Fruit fly (Drosophila melanogaster) whole organism, embryonic: ENCODE results near the gene CG3149.

ENCODE experiments used
- B-H2 ChIP-seq: fragments of 200-800 bp; sonication (Bioruptor generic); optimal IDR thresholded peaks from 2 replicates; lab custom pipeline; 2018; ENCODE audit warnings: missing biosample characterization, mild to moderate bottlenecking, missing genetic modification characterization
- CG10462 ChIP-seq: fragments of 200-800 bp; sonication (Bioruptor generic); optimal IDR thresholded peaks from 2 replicates; lab custom pipeline; 2016; ENCODE audit warnings: missing biosample characterization, missing genetic modification characterization
- CG11695 ChIP-seq: fragments of 200-800 bp; sonication (Bioruptor generic); IDR thresholded peaks from 3 replicates; pipeline ENCODE4 v1.3.6; 2022; ENCODE audit warnings: missing biosample characterization, missing genetic modification characterization
- CG12155 ChIP-seq: fragments of 200-800 bp; sonication (Bioruptor generic); optimal IDR thresholded peaks from 3 replicates; lab custom pipeline; 2016; ENCODE audit warnings: missing biosample characterization, missing genetic modification characterization
- CG12744 ChIP-seq: fragments of 200-800 bp; sonication (Bioruptor generic); optimal IDR thresholded peaks from 2 replicates; lab custom pipeline; 2016; ENCODE audit warnings: missing biosample characterization, missing genetic modification characterization
- CG13775 ChIP-seq: fragments of 200-800 bp; sonication (Bioruptor generic); optimal IDR thresholded peaks from 3 replicates; lab custom pipeline; 2017; ENCODE audit warnings: missing biosample characterization, mild to moderate bottlenecking, missing genetic modification characterization
- CG14441 ChIP-seq: fragments of 200-800 bp; sonication (Bioruptor generic); IDR thresholded peaks from 2 replicates; pipeline ENCODE4 v1.3.6; 2022; ENCODE audit warnings: missing biosample characterization, missing genetic modification characterization
- CG15011 ChIP-seq: fragments of 200-800 bp; sonication (Bioruptor generic); optimal IDR thresholded peaks from 3 replicates; lab custom pipeline; 2018; ENCODE audit warnings: missing biosample characterization, mild to moderate bottlenecking, missing genetic modification characterization
- CG15073 ChIP-seq: fragments of 200-800 bp; sonication (Bioruptor generic); optimal IDR thresholded peaks from 2 replicates; lab custom pipeline; 2016; ENCODE audit warnings: missing biosample characterization, missing genetic modification characterization
- CG16813 ChIP-seq: fragments of 200-800 bp; sonication (Bioruptor generic); IDR thresholded peaks from 3 replicates; pipeline ENCODE4 v1.3.6; 2022; ENCODE audit warnings: missing biosample characterization, missing genetic modification characterization; ENCODE audit not compliant: partially characterized antibody
- CG17385 ChIP-seq: fragments of 200-800 bp; sonication (Bioruptor generic); optimal IDR thresholded peaks from 3 replicates; lab custom pipeline; 2018; ENCODE audit warnings: missing biosample characterization, mild to moderate bottlenecking, missing genetic modification characterization
- CG17912 ChIP-seq: fragments of 200-800 bp; sonication (Bioruptor generic); optimal IDR thresholded peaks from 2 replicates; lab custom pipeline; 2018; ENCODE audit warnings: missing biosample characterization, mild to moderate bottlenecking, missing genetic modification characterization
- CG1792 ChIP-seq: fragments of 200-800 bp; sonication (Bioruptor generic); optimal IDR thresholded peaks from 2 replicates; lab custom pipeline; 2016; ENCODE audit warnings: missing biosample characterization, missing genetic modification characterization
- CG2116 ChIP-seq: fragments of 200-800 bp; sonication (Bioruptor generic); optimal IDR thresholded peaks from 3 replicates; lab custom pipeline; 2018; ENCODE audit warnings: missing biosample characterization, mild to moderate bottlenecking, missing genetic modification characterization
- CG2712 ChIP-seq: fragments of 200-800 bp; optimal IDR thresholded peaks from 3 replicates; lab custom pipeline; 2019; ENCODE audit warnings: missing biosample characterization, mild to moderate bottlenecking, missing genetic modification characterization, moderate library complexity
- CG31388 ChIP-seq: fragments of 200-800 bp; sonication (Bioruptor generic); optimal IDR thresholded peaks from 2 replicates; lab custom pipeline; 2016; ENCODE audit warnings: missing biosample characterization, missing genetic modification characterization
- CG31441 ChIP-seq: fragments of 200-800 bp; sonication (Bioruptor generic); IDR thresholded peaks from 2 replicates; pipeline ENCODE4 v1.3.6; 2022; ENCODE audit warnings: missing biosample characterization, missing genetic modification characterization
- CG34224 ChIP-seq: fragments of 200-800 bp; sonication (Bioruptor generic); IDR thresholded peaks from 3 replicates; pipeline ENCODE4 v1.3.6; 2022; ENCODE audit warnings: missing biosample characterization, missing genetic modification characterization; ENCODE audit not compliant: partially characterized antibody
- CG3726 ChIP-seq: fragments of 200-800 bp; sonication (Bioruptor generic); IDR thresholded peaks from 3 replicates; pipeline ENCODE4, ENCODE4 v1.3.6; 2022; ENCODE audit warnings: missing biosample characterization, missing genetic modification characterization
- CG8089 ChIP-seq: fragments of 200-800 bp; sonication (Bioruptor generic); optimal IDR thresholded peaks from 3 replicates; lab custom pipeline; 2016; ENCODE audit warnings: missing biosample characterization, missing genetic modification characterization
- CG8765 ChIP-seq: fragments of 200-800 bp; sonication (Bioruptor generic); IDR thresholded peaks from 2 replicates; pipeline ENCODE4 v1.3.6; 2022; ENCODE audit warnings: missing biosample characterization, missing genetic modification characterization
- CTCF ChIP-seq: fragments of 200-800 bp; sonication (Bioruptor generic); optimal IDR thresholded peaks from 2 replicates; lab custom pipeline; 2017; ENCODE audit warnings: missing biosample characterization, mild to moderate bottlenecking, missing genetic modification characterization, moderate library complexity
- CoRest ChIP-seq: fragments of 200-800 bp; sonication (Bioruptor generic); optimal IDR thresholded peaks from 3 replicates; lab custom pipeline; 2018; ENCODE audit warnings: missing biosample characterization, mild to moderate bottlenecking, missing genetic modification characterization, moderate library complexity
- Ets65A ChIP-seq: fragments of 200-800 bp; sonication (Bioruptor generic); peaks from one replicate; lab custom pipeline; 2016; ENCODE audit warnings: missing biosample characterization, missing genetic modification characterization
- HHEX ChIP-seq: fragments of 200-800 bp; sonication (Bioruptor generic); optimal IDR thresholded peaks from 3 replicates; lab custom pipeline; 2017; ENCODE audit warnings: missing biosample characterization, mild to moderate bottlenecking, missing genetic modification characterization, missing genetic modification reagents
- HmgZ ChIP-seq: fragments of 200-800 bp; sonication (Bioruptor generic); optimal IDR thresholded peaks from 2 replicates; lab custom pipeline; 2018; ENCODE audit warnings: missing biosample characterization, mild to moderate bottlenecking, missing genetic modification characterization
- Hr39 ChIP-seq: fragments of >200 bp; optimal IDR thresholded peaks from 2 replicates; lab custom pipeline; 2017
- Hsf ChIP-seq: fragments of 200-800 bp; sonication (Bioruptor generic); optimal IDR thresholded peaks from 3 replicates; lab custom pipeline; 2016; ENCODE audit warnings: missing biosample characterization, missing genetic modification characterization
- Myb ChIP-seq: fragments of 200-800 bp; sonication (Bioruptor generic); optimal IDR thresholded peaks from 2 replicates; lab custom pipeline; 2016; ENCODE audit warnings: missing biosample characterization, missing genetic modification characterization
- NK7.1 ChIP-seq: fragments of 200-800 bp; sonication (Bioruptor generic); optimal IDR thresholded peaks from 3 replicates; lab custom pipeline; 2016; ENCODE audit warnings: missing biosample characterization, missing genetic modification characterization
- Pdp1 ChIP-seq, 2 experiments: fragments of 200-800 bp; sonication (Bioruptor generic); optimal IDR thresholded peaks; 3 replicates each; lab custom pipeline; 2016; ENCODE audit warnings: missing biosample characterization in 2 of 2, missing genetic modification characterization in 2 of 2, mild to moderate bottlenecking in 1 of 2, moderate library complexity in 1 of 2
- Ptx1 ChIP-seq: fragments of 200-800 bp; sonication (Bioruptor generic); IDR thresholded peaks from 2 replicates; pipeline ENCODE4 v1.3.6; 2022; ENCODE audit warnings: missing biosample characterization, missing genetic modification characterization
- Scr ChIP-seq: fragments of 200-800 bp; sonication (Bioruptor generic); IDR thresholded peaks from 2 replicates; pipeline ENCODE4 v1.3.6; 2022; ENCODE audit warnings: missing biosample characterization, missing genetic modification characterization; ENCODE audit not compliant: partially characterized antibody
- Spps ChIP-seq: fragments of 200-800 bp; sonication (Bioruptor generic); optimal IDR thresholded peaks from 2 replicates; lab custom pipeline; 2018; ENCODE audit warnings: missing biosample characterization, mild to moderate bottlenecking, missing genetic modification characterization
- Sry-δ ChIP-seq: fragments of 200-800 bp; sonication (Bioruptor generic); optimal IDR thresholded peaks from 2 replicates; lab custom pipeline; 2016; ENCODE audit warnings: missing biosample characterization, missing genetic modification characterization
- cad ChIP-seq: fragments of >200 bp; optimal IDR thresholded peaks from 2 replicates; lab custom pipeline; 2017; ENCODE audit warnings: missing biosample characterization, missing genetic modification characterization
- da ChIP-seq: fragments of 200-800 bp; sonication (Bioruptor generic); optimal IDR thresholded peaks from 2 replicates; lab custom pipeline; 2016; ENCODE audit warnings: missing biosample characterization, missing genetic modification characterization
- dimm ChIP-seq: fragments of 200-800 bp; sonication (Bioruptor generic); IDR thresholded peaks from 2 replicates; pipeline ENCODE4 v1.3.6; 2022; ENCODE audit warnings: missing biosample characterization, missing genetic modification characterization
- dmrt99B ChIP-seq: fragments of 200-800 bp; sonication (Bioruptor generic); optimal IDR thresholded peaks from 2 replicates; lab custom pipeline; 2018; ENCODE audit warnings: missing biosample characterization, mild to moderate bottlenecking, missing genetic modification characterization, moderate library complexity
- fd3F ChIP-seq: fragments of 200-800 bp; sonication (Bioruptor generic); optimal IDR thresholded peaks from 2 replicates; lab custom pipeline; 2018; ENCODE audit warnings: missing biosample characterization, mild to moderate bottlenecking, missing genetic modification characterization, moderate library complexity
- lab ChIP-seq: fragments of 200-800 bp; sonication (Bioruptor generic); optimal IDR thresholded peaks from 3 replicates; lab custom pipeline; 2017; ENCODE audit warnings: missing biosample characterization, missing genetic modification characterization, mild to moderate bottlenecking, moderate library complexity, missing genetic modification reagents
- luna ChIP-seq: fragments of 200-800 bp; sonication (Bioruptor generic); optimal IDR thresholded peaks from 2 replicates; lab custom pipeline; 2016; ENCODE audit warnings: missing biosample characterization, missing genetic modification characterization
- nerfin-2 ChIP-seq: fragments of 200-800 bp; sonication (Bioruptor generic); IDR thresholded peaks from 2 replicates; pipeline ENCODE4 v1.3.6; 2022; ENCODE audit warnings: missing biosample characterization, missing genetic modification characterization; ENCODE audit not compliant: partially characterized antibody
- peb ChIP-seq: fragments of 200-800 bp; sonication (Bioruptor generic); IDR thresholded peaks from 2 replicates; pipeline ENCODE4 v1.3.6; 2022; ENCODE audit warnings: missing biosample characterization, missing genetic modification characterization
- phol ChIP-seq: fragments of 200-800 bp; sonication (Bioruptor generic); optimal IDR thresholded peaks from 3 replicates; lab custom pipeline; 2018; ENCODE audit warnings: missing biosample characterization, mild to moderate bottlenecking, missing genetic modification characterization, moderate library complexity
- prd ChIP-seq, 3 experiments: fragments of >200 bp in 2 of 3; fragments of 200-800 bp in 1 of 3; sonication (Bioruptor generic) in 1 of 3; optimal IDR thresholded peaks in 2 of 3; IDR thresholded peaks in 1 of 3; 2 replicates in 2 of 3; 3 replicates in 1 of 3; pipeline versions ENCODE4 v1.3.6 to Lab custom; 2017 to 2022; ENCODE audit warnings: missing biosample characterization in 1 of 3, missing genetic modification characterization in 1 of 3
- row ChIP-seq: fragments of 200-800 bp; sonication (Bioruptor generic); IDR thresholded peaks from 3 replicates; pipeline ENCODE4 v1.3.6; 2022; ENCODE audit warnings: missing biosample characterization, missing genetic modification characterization
- run ChIP-seq: fragments of 200-800 bp; sonication (Bioruptor generic); optimal IDR thresholded peaks from 3 replicates; lab custom pipeline; 2018; ENCODE audit warnings: missing biosample characterization, mild to moderate bottlenecking, missing genetic modification characterization
- salm ChIP-seq: fragments of 200-800 bp; sonication (Bioruptor generic); optimal IDR thresholded peaks from 2 replicates; lab custom pipeline; 2018; ENCODE audit warnings: missing biosample characterization, mild to moderate bottlenecking, missing genetic modification characterization
- sens-2 ChIP-seq: fragments of 200-800 bp; sonication (Bioruptor generic); IDR thresholded peaks from 2 replicates; pipeline ENCODE4 v1.3.6; 2022; ENCODE audit warnings: missing biosample characterization, missing genetic modification characterization
- slp2 ChIP-seq: fragments of 200-800 bp; sonication (Bioruptor generic); optimal IDR thresholded peaks from 2 replicates; lab custom pipeline; 2016; ENCODE audit warnings: missing biosample characterization, missing genetic modification characterization
- ttk ChIP-seq: fragments of 200-800 bp; sonication (Bioruptor generic); IDR thresholded peaks from 2 replicates; pipeline ENCODE4 v2.1.2; 2022; ENCODE audit warnings: missing biosample characterization, missing genetic modification characterization
- vfl ChIP-seq: fragments of 200-800 bp; sonication (Bioruptor generic); optimal IDR thresholded peaks from 2 replicates; lab custom pipeline; 2016; ENCODE audit warnings: missing biosample characterization, missing genetic modification characterization

CG3149 gene

DNA sequence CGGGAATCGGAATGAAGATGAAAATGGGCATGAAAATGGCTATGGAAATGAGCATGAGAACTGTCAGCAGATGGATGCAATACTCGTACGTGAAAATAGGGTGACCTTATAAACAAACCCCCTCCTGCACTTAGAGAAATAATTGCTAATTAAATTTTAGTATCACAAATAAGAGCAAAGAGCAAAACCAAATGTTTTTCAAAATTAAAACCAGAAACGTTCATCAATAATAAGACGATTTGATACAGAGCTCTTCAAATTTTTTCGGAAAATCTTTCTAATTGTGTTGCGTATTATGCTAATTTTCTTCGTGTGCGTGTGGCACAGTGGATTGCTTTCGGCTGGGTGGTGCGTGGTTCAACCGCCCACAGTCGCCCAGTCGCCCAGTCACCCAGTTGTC lies 48.8 kb downstream of the CG3149 start (continued):
- no peak for TF ChIP-seq CG3726 (GFP tag; lab: Robert Waterston, UW)
- peak; percentile 59 for TF ChIP-seq row (GFP tag; lab: Robert Waterston, UW)
- no peak for TF ChIP-seq CG17912 (GFP tag; lab: Kevin White, UChicago)
- no peak for TF ChIP-seq vfl (GFP tag; lab: Kevin White, UChicago)
- no peak for TF ChIP-seq CG34224 (GFP tag; lab: Robert Waterston, UW)
- no peak for TF ChIP-seq CG12155 (GFP tag; lab: Kevin White, UChicago)
- no peak for TF ChIP-seq CG17385
- no peak for TF ChIP-seq peb (GFP tag; lab: Robert Waterston, UW)
- TF ChIP-seq lab (GFP tag; lab: Kevin White, UChicago), result peak; percentile 30
- TF ChIP-seq CG16813 (GFP tag; lab: Robert Waterston, UW), result no peak
- TF ChIP-seq fd3F (GFP tag; lab: Kevin White, UChicago), result no peak
- no peak for TF ChIP-seq CG10462 (GFP tag; lab: Kevin White, UChicago)
- no peak for TF ChIP-seq da
- no peak for TF ChIP-seq luna (GFP tag; lab: Kevin White, UChicago)
- TF ChIP-seq NK7.1 (GFP tag; lab: Kevin White, UChicago), result no peak
- TF ChIP-seq CG1792 (GFP tag; lab: Kevin White, UChicago), result no peak
- no peak for TF ChIP-seq slp2 (GFP tag; lab: Kevin White, UChicago)
- TF ChIP-seq CG14441 (GFP tag; lab: Robert Waterston, UW), result no peak
- TF ChIP-seq CTCF, result no peak
- TF ChIP-seq CG31388, result no peak
- TF ChIP-seq Hr39 (lab: Kevin White, UChicago), result no peak
- no peak for TF ChIP-seq sens-2 (GFP tag; lab: Robert Waterston, UW)
- no peak for TF ChIP-seq Spps
- TF ChIP-seq Ets65A (GFP tag; lab: Kevin White, UChicago), result no peak
- TF ChIP-seq run (tag; lab: Kevin White, UChicago), result no peak
- TF ChIP-seq Scr, result no peak
- no peak for TF ChIP-seq Sry-δ (GFP tag; lab: Kevin White, UChicago)
- TF ChIP-seq phol (tag; lab: Kevin White, UChicago), result peak; percentile 51
- no peak for TF ChIP-seq CG15011 (GFP tag; lab: Kevin White, UChicago)
- TF ChIP-seq Myb (GFP tag; lab: Kevin White, UChicago), result no peak
- TF ChIP-seq CG31441, result no peak
- no peak for TF ChIP-seq Pdp1 (GFP tag; optimal IDR thresholded peaks at IDR 0.05; lab: Kevin White, UChicago)
- TF ChIP-seq CG11695 (GFP tag; lab: Robert Waterston, UW), result no peak
- no peak for TF ChIP-seq CG8765 (GFP tag; lab: Robert Waterston, UW)
- TF ChIP-seq CG12744 (GFP tag; lab: Kevin White, UChicago), result no peak
- no peak for TF ChIP-seq B-H2 (GFP tag; lab: Kevin White, UChicago)
- TF ChIP-seq HmgZ (tag; lab: Kevin White, UChicago), result no peak
- peak; percentile 17 for TF ChIP-seq CoRest (tag; lab: Kevin White, UChicago)
- TF ChIP-seq ttk, result no peak
- no peak for TF ChIP-seq CG15073 (GFP tag; lab: Kevin White, UChicago)
- no peak for TF ChIP-seq nerfin-2 (GFP tag; lab: Robert Waterston, UW)
- peak; percentile 5 for TF ChIP-seq CG8089 (GFP tag; lab: Kevin White, UChicago)
- TF ChIP-seq Ptx1 (GFP tag; lab: Robert Waterston, UW), result no peak
- TF ChIP-seq CG2712, result peak; percentile 41
- no peak for TF ChIP-seq dimm (GFP tag; lab: Robert Waterston, UW)
- TF ChIP-seq prd (optimal IDR thresholded peaks at IDR 0.05; lab: Kevin White, UChicago), result no peak
- peak; percentile 18; the same call in 1 of the 3 replicates for TF ChIP-seq prd (GFP tag; IDR thresholded peaks at IDR 0.05; lab: Robert Waterston, UW)
- no peak for TF ChIP-seq CG2116
- TF ChIP-seq HHEX (GFP tag; lab: Kevin White, UChicago), result no peak
- TF ChIP-seq CG13775 (GFP tag; lab: Kevin White, UChicago), result no peak
- TF ChIP-seq cad (GFP tag; lab: Kevin White, UChicago), result no peak
- TF ChIP-seq salm (tag; lab: Kevin White, UChicago), result no peak
- TF ChIP-seq Hsf (GFP tag; lab: Kevin White, UChicago), result no peak
- no peak for TF ChIP-seq dmrt99B (tag; lab: Kevin White, UChicago)
